Fruit fly (Drosophila melanogaster) whole organism: ENCODE data around the gene CG34057.

ENCODE experiments used
- CG8478 ChIP-seq: fragments of >200 bp; optimal IDR thresholded peaks from 2 replicates; lab custom pipeline; 2018; ENCODE audit warnings: inconsistent platforms
- Dll ChIP-seq: fragments of >200 bp; optimal IDR thresholded peaks from 2 replicates; lab custom pipeline; 2017
- EcR ChIP-seq, 2 experiments: fragments of >200 bp; optimal IDR thresholded peaks; 2 replicates each; lab custom pipeline; 2017; ENCODE audit warnings: missing biosample characterization in 2 of 2, missing genetic modification characterization in 2 of 2, missing genetic modification reagents in 2 of 2
- pan ChIP-seq: fragments of >200 bp; optimal IDR thresholded peaks from 2 replicates; lab custom pipeline; 2017
- psq ChIP-seq: fragments of >200 bp; optimal IDR thresholded peaks from 2 replicates; lab custom pipeline; 2017
- usp ChIP-seq: fragments of >200 bp; optimal IDR thresholded peaks from 2 replicates; lab custom pipeline; 2017; ENCODE audit warnings: missing biosample characterization, missing genetic modification characterization, mixed read lengths

The CG34057 gene

DNA sequence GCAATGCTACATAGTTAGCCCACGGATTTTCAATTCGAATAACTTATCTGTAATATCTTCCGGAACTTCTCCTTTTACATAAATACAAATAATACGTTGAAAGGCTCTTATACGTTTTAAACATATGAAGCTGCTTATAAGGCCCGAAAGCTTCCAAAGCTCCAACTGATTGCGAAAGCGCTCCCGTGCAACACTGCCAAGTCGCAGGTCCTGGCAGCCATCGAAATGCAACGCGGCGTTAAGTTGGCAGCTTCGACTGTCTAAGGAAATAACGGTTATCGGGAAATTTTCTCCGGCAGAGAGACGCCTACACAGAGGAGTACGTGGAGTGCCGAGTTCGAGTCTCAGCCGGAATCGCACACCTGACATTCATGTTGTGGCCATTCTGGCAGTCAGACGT lies 16.5 kb downstream of the CG34057 start, which contains the start of gene Glut1:
TSS of gene Glut1 (plus strand) at position 393 of the 400 bp plus-strand sequence.
- TF ChIP-seq usp (GFP tag; lab: Kevin White, UChicago) (no peak), EcR (GFP tag; optimal IDR thresholded peaks at IDR 0.05; lab: Kevin White, UChicago) (no peak), psq (lab: Kevin White, UChicago) (no peak), Dll (lab: Kevin White, UChicago) (no peak), CG8478 (lab: Kevin White, UChicago) (no peak), pan (no peak)

DNA sequence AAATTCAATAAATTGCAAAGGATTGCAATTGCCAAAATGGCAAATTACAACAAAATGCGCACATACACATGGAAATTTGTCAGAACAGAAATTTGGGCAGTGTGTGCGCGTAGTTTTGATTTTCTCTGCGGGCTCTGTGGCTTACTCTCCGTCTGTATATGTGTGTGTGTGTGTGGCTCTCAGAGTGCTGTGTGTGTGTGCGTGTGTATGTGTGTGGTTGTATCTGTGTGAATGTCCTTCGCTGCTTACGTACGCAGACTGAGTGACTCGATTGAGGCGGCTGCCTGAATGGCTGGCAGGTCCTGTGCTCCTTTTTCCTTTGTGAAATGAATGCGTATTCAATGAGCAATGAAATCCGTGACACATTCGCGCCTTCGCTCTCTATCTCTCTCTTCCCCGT lies 17.7 kb downstream of the CG34057 start:
- no peak for TF ChIP-seq psq (lab: Kevin White, UChicago)
- no peak for TF ChIP-seq EcR (GFP tag; optimal IDR thresholded peaks at IDR 0.05; lab: Kevin White, UChicago)
- no peak for TF ChIP-seq pan
- no peak for TF ChIP-seq usp (GFP tag; lab: Kevin White, UChicago)
- TF ChIP-seq CG8478 (lab: Kevin White, UChicago): no peak
- TF ChIP-seq Dll (lab: Kevin White, UChicago): no peak

DNA sequence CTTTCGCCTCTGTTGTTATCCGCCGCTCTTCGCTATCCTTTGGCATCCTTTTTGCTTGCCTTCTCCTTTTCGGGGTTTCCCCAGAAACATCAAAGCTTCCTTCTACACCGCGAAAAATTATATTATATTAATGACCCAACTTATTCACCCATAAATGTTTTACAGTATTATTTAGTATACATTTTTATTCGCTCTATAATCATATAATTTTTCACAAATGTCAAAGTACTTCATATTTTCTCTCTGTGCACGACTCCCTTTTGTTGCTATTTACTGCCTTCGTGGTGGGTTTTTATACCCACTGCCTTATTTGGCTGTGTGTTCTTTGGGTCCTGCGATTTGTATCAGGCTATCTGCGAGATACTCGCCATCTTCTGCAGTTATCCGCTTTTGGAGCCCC lies 20.0 kb downstream of the CG34057 start:
- TF ChIP-seq EcR (GFP tag; optimal IDR thresholded peaks at IDR 0.05; lab: Kevin White, UChicago) (no peak), psq (lab: Kevin White, UChicago) (no peak), CG8478 (lab: Kevin White, UChicago) (no peak), Dll (lab: Kevin White, UChicago) (no peak), pan (no peak), usp (GFP tag; lab: Kevin White, UChicago) (no peak)
